Worm (Caenorhabditis elegans) whole organism, L3 larva: Measurements from ENCODE around the gene pbs-6.

Source experiments
- aly-2 ChIP-seq: fragments of 150-350 bp; optimal IDR thresholded peaks from 2 replicates; lab custom pipeline; 2014; ENCODE audit warnings: missing biosample characterization, missing genetic modification characterization
- ceh-28 ChIP-seq: fragments of 150-350 bp; optimal IDR thresholded peaks from 2 replicates; lab custom pipeline; 2014; ENCODE audit warnings: missing biosample characterization, missing genetic modification reagents, missing genetic modification characterization
- ceh-9 ChIP-seq: sonication (generic microtip); optimal IDR thresholded peaks from 2 replicates; lab custom pipeline; 2018; ENCODE audit warnings: missing biosample characterization, missing genetic modification characterization
- daf-12 ChIP-seq: fragments of 150-350 bp; optimal IDR thresholded peaks from 2 replicates; lab custom pipeline; 2014; ENCODE audit warnings: missing biosample characterization, missing genetic modification reagents, missing genetic modification characterization
- egl-27 ChIP-seq: sonication (generic microtip); optimal IDR thresholded peaks from 4 replicates; lab custom pipeline; 2017; ENCODE audit warnings: missing biosample characterization, missing genetic modification reagents, missing genetic modification characterization
- egl-5 ChIP-seq: fragments of 150-350 bp; optimal IDR thresholded peaks from 2 replicates; lab custom pipeline; 2017; ENCODE audit warnings: missing biosample characterization, missing genetic modification reagents, missing genetic modification characterization, inconsistent platforms
- elt-1 ChIP-seq: fragments of 150-350 bp; optimal IDR thresholded peaks from 2 replicates; lab custom pipeline; 2014; ENCODE audit warnings: missing biosample characterization, missing genetic modification characterization
- elt-2 ChIP-seq: sonication (generic microtip); optimal IDR thresholded peaks from 2 replicates; lab custom pipeline; 2016; ENCODE audit warnings: missing genetic modification reagents, mild to moderate bottlenecking, missing genetic modification characterization, missing compliant biosample characterization
- elt-3 ChIP-seq, 3 experiments: fragments of 150-350 bp in 1 of 3; sonication (generic microtip) in 2 of 3; optimal IDR thresholded peaks; 2 replicates in 2 of 3; 4 replicates in 1 of 3; lab custom pipeline; 2014 to 2017; ENCODE audit warnings: missing biosample characterization in 3 of 3, missing genetic modification characterization in 3 of 3
- fkh-10 ChIP-seq: sonication (generic microtip); optimal IDR thresholded peaks from 2 replicates; lab custom pipeline; 2017; ENCODE audit warnings: missing biosample characterization, missing genetic modification reagents, missing genetic modification characterization
- fkh-2 ChIP-seq: fragments of 150-350 bp; optimal IDR thresholded peaks from 2 replicates; lab custom pipeline; 2014; ENCODE audit warnings: missing biosample characterization, missing genetic modification reagents, missing genetic modification characterization
- fos-1 ChIP-seq: fragments of 150-350 bp; optimal IDR thresholded peaks from 2 replicates; lab custom pipeline; 2014; ENCODE audit warnings: missing biosample characterization, missing genetic modification characterization
- hmg-11 ChIP-seq: sonication (generic microtip); optimal IDR thresholded peaks from 2 replicates; lab custom pipeline; 2016; ENCODE audit warnings: missing genetic modification characterization, missing compliant biosample characterization
- jun-1 ChIP-seq: fragments of 150-350 bp; optimal IDR thresholded peaks from 2 replicates; lab custom pipeline; 2014; ENCODE audit warnings: missing biosample characterization, missing genetic modification reagents, missing genetic modification characterization
- lin-15B ChIP-seq: fragments of 150-350 bp; optimal IDR thresholded peaks from 2 replicates; lab custom pipeline; 2014; ENCODE audit warnings: missing biosample characterization, missing genetic modification characterization
- lin-39 ChIP-seq: fragments of 150-350 bp; optimal IDR thresholded peaks from 2 replicates; lab custom pipeline; 2018; ENCODE audit warnings: missing biosample characterization, missing genetic modification reagents, missing genetic modification characterization
- lsy-12 ChIP-seq: sonication (generic microtip); optimal IDR thresholded peaks from 2 replicates; lab custom pipeline; 2016; ENCODE audit warnings: mild to moderate bottlenecking, missing genetic modification characterization, missing compliant biosample characterization
- mdl-1 ChIP-seq: fragments of 150-350 bp; optimal IDR thresholded peaks from 2 replicates; lab custom pipeline; 2014; ENCODE audit warnings: missing biosample characterization, missing genetic modification characterization
- mml-1 ChIP-seq: fragments of 150-350 bp; sonication (generic microtip); optimal IDR thresholded peaks from 3 replicates; lab custom pipeline; 2014; ENCODE audit warnings: missing biosample characterization, missing genetic modification characterization
- nfya-1 ChIP-seq: sonication (generic microtip); optimal IDR thresholded peaks from 2 replicates; lab custom pipeline; 2017; ENCODE audit warnings: missing genetic modification characterization, mild to moderate bottlenecking, missing compliant biosample characterization, antibody characterized with exemption, moderate library complexity; ENCODE audit not compliant: insufficient read depth
- nhr-12 ChIP-seq: fragments of 150-350 bp; optimal IDR thresholded peaks from 2 replicates; lab custom pipeline; 2014; ENCODE audit warnings: missing biosample characterization, missing genetic modification characterization
- nhr-23 ChIP-seq: fragments of 150-350 bp; optimal IDR thresholded peaks from 2 replicates; lab custom pipeline; 2014; ENCODE audit warnings: missing biosample characterization, missing genetic modification reagents, missing genetic modification characterization
- nhr-237 ChIP-seq: fragments of 150-350 bp; optimal IDR thresholded peaks from 2 replicates; lab custom pipeline; 2014; ENCODE audit warnings: missing biosample characterization, missing genetic modification characterization
- nhr-25 ChIP-seq: sonication (generic microtip); optimal IDR thresholded peaks from 2 replicates; lab custom pipeline; 2017; ENCODE audit warnings: missing biosample characterization, missing genetic modification characterization
- nhr-28 ChIP-seq: fragments of 150-350 bp; optimal IDR thresholded peaks from 2 replicates; lab custom pipeline; 2014; ENCODE audit warnings: missing biosample characterization, missing genetic modification characterization
- nhr-67 ChIP-seq: fragments of 150-350 bp; optimal IDR thresholded peaks from 2 replicates; lab custom pipeline; 2014; ENCODE audit warnings: missing biosample characterization, missing genetic modification characterization
- nhr-76 ChIP-seq: fragments of 150-350 bp; sonication (generic microtip); optimal IDR thresholded peaks from 5 replicates; lab custom pipeline; 2014; ENCODE audit warnings: missing biosample characterization, missing genetic modification characterization
- pha-4 ChIP-seq: fragments of 150-350 bp; optimal IDR thresholded peaks from 2 replicates; lab custom pipeline; 2014; ENCODE audit warnings: missing biosample characterization, missing genetic modification reagents, missing genetic modification characterization
- pqm-1 ChIP-seq: fragments of 150-350 bp; optimal IDR thresholded peaks from 2 replicates; lab custom pipeline; 2017; ENCODE audit warnings: missing biosample characterization, missing genetic modification characterization, inconsistent platforms
- sea-2 ChIP-seq: fragments of 150-350 bp; sonication (generic microtip); optimal IDR thresholded peaks from 4 replicates; lab custom pipeline; 2014; ENCODE audit warnings: missing biosample characterization, missing genetic modification reagents, missing genetic modification characterization
- skn-1 ChIP-seq: fragments of 150-350 bp; optimal IDR thresholded peaks from 2 replicates; lab custom pipeline; 2014; ENCODE audit warnings: missing biosample characterization, missing genetic modification characterization
- snpc-4 ChIP-seq: fragments of 150-350 bp; optimal IDR thresholded peaks from 2 replicates; lab custom pipeline; 2014; ENCODE audit warnings: missing biosample characterization, missing genetic modification characterization
- unc-62 ChIP-seq: fragments of 150-350 bp; sonication (generic microtip); optimal IDR thresholded peaks from 4 replicates; lab custom pipeline; 2014; ENCODE audit warnings: missing biosample characterization, missing genetic modification reagents, missing genetic modification characterization
- ztf-11 ChIP-seq: fragments of 150-350 bp; optimal IDR thresholded peaks from 2 replicates; lab custom pipeline; 2014; ENCODE audit warnings: missing biosample characterization, missing genetic modification characterization
- ztf-4 ChIP-seq: fragments of 150-350 bp; optimal IDR thresholded peaks from 2 replicates; lab custom pipeline; 2014; ENCODE audit warnings: missing biosample characterization, missing genetic modification characterization

pbs-6 gene

DNA sequence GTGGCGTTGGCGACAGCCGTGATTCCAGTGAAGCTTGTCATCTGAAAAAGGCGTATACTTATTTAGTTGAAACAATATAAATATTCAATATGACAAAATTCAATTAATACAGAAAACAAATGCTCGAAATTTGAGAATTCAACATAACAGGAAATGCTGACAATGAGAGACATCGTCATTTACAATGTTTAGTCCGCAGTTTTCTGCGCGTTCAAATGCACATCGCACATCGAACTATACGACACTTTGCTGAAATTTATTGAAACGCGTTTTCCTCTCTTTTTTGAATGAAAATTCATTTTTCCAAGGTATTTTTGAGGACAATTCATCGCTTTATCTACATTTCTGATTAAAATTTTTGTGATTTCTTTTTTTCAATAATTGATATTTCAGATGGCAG lies at the start of gene pbs-6, which contains the start of gene cids-1:
Gene pbs-6 (minus strand): TSS at position 41 of the 400 bp plus-strand sequence.
Gene cids-1 (plus strand): TSS at position 394 of the 400 bp plus-strand sequence.
- peak; percentile 36 for TF ChIP-seq nfya-1 (tag; lab: Kevin White, UChicago)
- peak; percentile 5 for TF ChIP-seq pha-4 (tag; lab: Kevin White, UChicago)
- TF ChIP-seq skn-1 (tag; lab: Kevin White, UChicago), result peak; percentile 44
- peak; percentile 27 for TF ChIP-seq lin-15B
- no peak for TF ChIP-seq jun-1 (tag; lab: Kevin White, UChicago)

DNA sequence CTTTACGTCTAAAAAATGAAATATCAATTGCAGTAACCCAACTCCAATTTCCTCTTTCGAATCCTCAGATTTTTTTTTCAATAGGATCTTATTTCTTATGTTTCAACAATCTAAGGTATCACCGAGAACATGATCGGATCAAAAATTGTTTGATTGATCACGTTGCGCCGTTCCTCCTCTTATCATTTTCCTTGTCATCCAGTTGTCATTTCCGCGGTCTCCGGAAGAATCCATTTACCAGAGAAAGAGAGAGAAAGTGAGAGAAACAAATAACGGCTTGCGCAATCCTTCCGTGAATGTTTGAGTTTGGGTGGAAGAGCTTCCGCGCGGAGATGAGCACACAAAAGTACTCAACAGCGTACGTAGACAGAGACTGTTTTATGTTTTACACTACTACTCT lies 49.4 kb upstream of the pbs-6 start:
- peak; percentile 13 for TF ChIP-seq elt-2 (tag; lab: Kevin White, UChicago)
- TF ChIP-seq nhr-12, result no peak

DNA sequence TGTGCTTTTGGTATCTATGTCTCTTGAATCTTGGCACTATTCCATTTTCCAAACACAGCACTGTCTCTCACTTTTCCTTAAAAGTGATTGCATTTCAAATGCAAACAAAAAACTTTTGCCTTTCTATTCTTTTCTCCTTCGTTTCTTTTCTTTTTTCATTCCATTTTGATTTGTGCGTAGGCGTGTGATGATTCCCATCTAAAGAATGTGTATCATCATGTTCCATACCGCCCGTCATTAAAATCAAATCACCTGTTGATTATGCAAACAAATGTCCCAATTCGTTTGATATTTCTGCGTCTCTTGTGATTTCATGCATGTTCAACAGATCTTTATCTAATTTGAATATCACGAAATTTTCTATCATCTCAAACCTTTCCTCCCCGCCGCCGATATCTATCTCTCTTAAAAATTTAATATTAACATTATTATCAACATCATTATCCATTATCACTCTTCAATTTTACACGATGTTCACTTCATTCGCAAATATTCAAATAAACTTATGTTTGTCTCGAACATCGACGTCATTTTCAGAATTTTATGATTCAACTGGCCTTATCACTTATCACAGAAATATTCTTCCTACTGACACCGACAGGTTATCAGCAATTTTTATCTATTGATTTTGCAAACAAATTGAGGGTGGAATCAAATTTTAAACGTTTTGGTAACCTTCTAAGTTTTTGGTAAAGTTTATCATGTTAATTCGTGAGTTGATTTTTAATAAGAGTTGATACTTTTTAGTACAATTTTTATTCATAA lies 47.6 kb upstream of the pbs-6 start:
- TF ChIP-seq nhr-12, result no peak
- TF ChIP-seq skn-1 (tag; lab: Kevin White, UChicago), result no peak
- no peak for TF ChIP-seq unc-62
- no peak for TF ChIP-seq mml-1 (tag; lab: Kevin White, UChicago)
- TF ChIP-seq nhr-76 (tag; lab: Kevin White, UChicago), result no peak
- peak; percentile 96 for TF ChIP-seq elt-2 (tag; lab: Kevin White, UChicago)
- peak; percentile 61 for TF ChIP-seq egl-5 (tag; lab: Kevin White, UChicago)
- TF ChIP-seq ceh-28 (tag; lab: Kevin White, UChicago), result peak; percentile 24
- peak; percentile 90 for TF ChIP-seq pqm-1 (tag; lab: Kevin White, UChicago)
- TF ChIP-seq lsy-12, result no peak
- no peak for TF ChIP-seq nhr-28 (tag; lab: Kevin White, UChicago)
- TF ChIP-seq fkh-10, result no peak
- no peak for TF ChIP-seq sea-2 (GFP tag; lab: Kevin White, UChicago)
- TF ChIP-seq nhr-25, result no peak
- TF ChIP-seq nhr-67 (tag; lab: Kevin White, UChicago), result no peak
- TF ChIP-seq pha-4 (tag; lab: Kevin White, UChicago), result peak; percentile 46
- no peak for TF ChIP-seq egl-27 (tag; lab: Kevin White, UChicago)
- no peak for TF ChIP-seq mdl-1
- TF ChIP-seq ztf-4 (tag; lab: Kevin White, UChicago), result no peak
- no peak for TF ChIP-seq ceh-9 (tag; lab: Kevin White, UChicago)
- no peak for TF ChIP-seq hmg-11 (tag; lab: Kevin White, UChicago)
- TF ChIP-seq daf-12 (tag; lab: Kevin White, UChicago), result no peak
- TF ChIP-seq elt-3 (tag; optimal IDR thresholded peaks at IDR 0.05; lab: Kevin White, UChicago), result no peak
- TF ChIP-seq nhr-237 (tag; lab: Kevin White, UChicago), result no peak
- no peak for TF ChIP-seq aly-2 (tag; lab: Kevin White, UChicago)
- no peak for TF ChIP-seq fos-1 (tag; lab: Kevin White, UChicago)
- TF ChIP-seq, all 47 proteins: peak for 5

DNA sequence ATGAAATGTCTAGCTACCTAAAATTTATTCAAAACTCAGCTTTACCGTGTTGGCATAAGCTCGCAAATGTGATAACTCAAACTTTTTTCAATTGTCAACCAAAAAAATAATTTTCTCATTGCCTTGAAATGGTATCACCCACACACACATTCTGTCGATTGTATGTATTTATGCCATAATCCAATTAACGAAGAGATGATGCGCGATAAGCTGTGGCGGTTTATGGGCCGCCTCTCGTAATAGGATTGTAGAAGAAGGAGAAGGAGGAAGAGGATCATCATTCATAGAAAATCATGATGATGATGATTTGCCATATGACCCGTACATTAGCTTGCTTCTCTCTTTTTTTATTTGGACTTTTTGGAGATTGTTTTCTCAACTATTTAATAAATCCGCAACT lies 45.3 kb upstream of the pbs-6 start:
- TF ChIP-seq egl-5 (tag; lab: Kevin White, UChicago) (peak; percentile 39), nhr-23 (tag; lab: Kevin White, UChicago) (no peak)

DNA sequence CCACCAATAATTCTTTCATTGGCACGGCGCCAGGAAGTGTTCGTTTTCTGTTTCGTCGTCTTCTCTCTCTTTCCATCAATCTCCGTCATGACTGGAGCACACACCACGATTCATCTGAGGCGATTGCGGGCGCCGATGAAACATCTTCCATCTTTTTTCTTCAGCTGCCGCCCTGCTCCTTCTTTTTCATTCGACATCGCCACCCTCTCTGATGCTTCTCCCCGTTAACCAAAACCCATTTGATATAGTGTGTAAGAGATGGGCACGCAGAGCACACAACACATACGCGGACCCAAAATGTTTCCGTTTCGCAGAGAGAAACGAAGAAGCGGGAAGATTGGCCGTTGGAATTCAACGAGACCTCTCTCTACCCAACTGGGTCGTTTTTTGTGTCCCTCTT lies 43.6 kb upstream of the pbs-6 start:
- no peak for TF ChIP-seq jun-1 (tag; lab: Kevin White, UChicago)
- no peak for TF ChIP-seq ztf-11
- peak; percentile 75 for TF ChIP-seq lin-39 (tag; lab: Kevin White, UChicago)
- TF ChIP-seq egl-5 (tag; lab: Kevin White, UChicago), result no peak
- TF ChIP-seq nhr-23 (tag; lab: Kevin White, UChicago), result no peak
- no peak for TF ChIP-seq fkh-2
- TF ChIP-seq egl-27 (tag; lab: Kevin White, UChicago), result no peak
- TF ChIP-seq elt-1 (tag; lab: Kevin White, UChicago), result no peak
- TF ChIP-seq nfya-1 (tag; lab: Kevin White, UChicago), result peak; percentile 59
- no peak for TF ChIP-seq snpc-4 (tag; lab: Kevin White, UChicago)
- TF ChIP-seq sea-2 (GFP tag; lab: Kevin White, UChicago), result no peak
- peak; percentile 18 for TF ChIP-seq hmg-11 (tag; lab: Kevin White, UChicago)
